ENCODE assay signal across 5 worm cellular contexts in genomic region chrIV:12785988-12786387, ce11.
TF ChIP-seq lines count a peak whose summit lies in the region.

No protein-coding gene starts in this region.

TF ChIP-seq in whole organism, L1 larva, 84 proteins besides CTCF, POLR2A, EP300 and RAD21:
- TF ChIP-seq nhr-19 (GFP tag; conservative IDR thresholded peaks at IDR 0.05; lab: Robert Waterston, UW) (no peak), snpc-4 (tag; optimal IDR thresholded peaks at IDR 0.05; lab: Kevin White, UChicago) (peak; percentile 71)

TF ChIP-seq in whole organism, L2 larva, 48 proteins besides CTCF, POLR2A, EP300 and RAD21:
- TF ChIP-seq nhr-10 (tag; optimal IDR thresholded peaks at IDR 0.05; lab: Kevin White, UChicago) (no peak), R02D3.7 (tag; optimal IDR thresholded peaks at IDR 0.05; lab: Kevin White, UChicago) (no peak), snpc-4 (tag; optimal IDR thresholded peaks at IDR 0.05; lab: Kevin White, UChicago) (peak; percentile 79), F13H6.1 (tag; optimal IDR thresholded peaks at IDR 0.05; lab: Kevin White, UChicago) (no peak)

TF ChIP-seq in whole organism, L3 larva, 47 proteins besides CTCF, POLR2A, EP300 and RAD21:
- TF ChIP-seq sea-2 (GFP tag; optimal IDR thresholded peaks at IDR 0.05; lab: Kevin White, UChicago) = no peak
- no peak for TF ChIP-seq fos-1 (tag; optimal IDR thresholded peaks at IDR 0.05; lab: Kevin White, UChicago)
- TF ChIP-seq snpc-4 (tag; optimal IDR thresholded peaks at IDR 0.05; lab: Kevin White, UChicago) = peak; percentile 12
- no peak for TF ChIP-seq nfya-1 (tag; optimal IDR thresholded peaks at IDR 0.05; lab: Kevin White, UChicago; ENCODE audit: insufficient read depth)

TF ChIP-seq in whole organism, L4 larva, 104 proteins besides CTCF, POLR2A, EP300 and RAD21:
- TF ChIP-seq snpc-4 (tag; optimal IDR thresholded peaks at IDR 0.05; lab: Kevin White, UChicago) (peak; percentile 19), lin-38 (GFP tag; IDR thresholded peaks at IDR 0.05; lab: Robert Waterston, UW) (peak; percentile 33; the same call in 1 of the 2 replicates), F49E8.2 (tag; optimal IDR thresholded peaks at IDR 0.05; lab: Kevin White, UChicago; ENCODE audit: borderline replicate concordance) (peak; percentile 75), snpc-1.2 (GFP tag; IDR thresholded peaks at IDR 0.05; lab: Robert Waterston, UW) (peak; percentile 92), Y48G9A.11 (GFP tag; IDR thresholded peaks at IDR 0.05; lab: Robert Waterston, UW) (peak; percentile 36; the same call in 1 of the 2 replicates), mdt-29 (GFP tag; IDR thresholded peaks at IDR 0.05; lab: Robert Waterston, UW) (peak; percentile 42; the same call in 1 of the 2 replicates), F44E2.7 (GFP tag; IDR thresholded peaks at IDR 0.05; lab: Robert Waterston, UW) (no peak), mes-2 (tag; optimal IDR thresholded peaks at IDR 0.05; lab: Kevin White, UChicago; ENCODE audit: poor library complexity, severe bottlenecking) (no peak)
TF ChIP-seq in whole organism, L4 larva: peak in this region for 6.

TF ChIP-seq in whole organism, young adult, 124 proteins besides CTCF, POLR2A, EP300 and RAD21 (continues in another document):
- TF ChIP-seq tbx-9 (tag; optimal IDR thresholded peaks at IDR 0.05; lab: Kevin White, UChicago; ENCODE audit: borderline replicate concordance) (no peak), ztf-25 (GFP tag; IDR thresholded peaks at IDR 0.05; lab: Robert Waterston, UW) (no peak), B0336.3 (GFP tag; IDR thresholded peaks at IDR 0.05; lab: Robert Waterston, UW) (peak; percentile 66; the same call in 1 of the 2 replicates), repo-1 (tag; optimal IDR thresholded peaks at IDR 0.05; lab: Kevin White, UChicago) (peak; percentile 16), ztf-3 (GFP tag; optimal IDR thresholded peaks at IDR 0.05; lab: Kevin White, UChicago) (no peak), mxl-1 (tag; optimal IDR thresholded peaks at IDR 0.05; lab: Kevin White, UChicago) (no peak), F57C9.4 (tag; optimal IDR thresholded peaks at IDR 0.05; lab: Kevin White, UChicago) (no peak), nhr-80 (tag; optimal IDR thresholded peaks at IDR 0.05; lab: Kevin White, UChicago) (no peak), lag-1 (GFP tag; IDR thresholded peaks at IDR 0.05; lab: Robert Waterston, UW) (no peak), ztf-18 (tag; optimal IDR thresholded peaks at IDR 0.05; lab: Kevin White, UChicago) (no peak), madf-8 (GFP tag; conservative IDR thresholded peaks at IDR 0.05; lab: Robert Waterston, UW) (0 out of 2 replicates have a peak, but pooled peaks have one; percentile 38), ceh-58 (GFP tag; IDR thresholded peaks at IDR 0.05; lab: Robert Waterston, UW) (no peak), atf-7 (tag; optimal IDR thresholded peaks at IDR 0.05; lab: Kevin White, UChicago) (no peak), F55B11.4 (tag; optimal IDR thresholded peaks at IDR 0.05; lab: Kevin White, UChicago; ENCODE audit: borderline replicate concordance, insufficient read depth) (no peak), lin-35 (GFP tag; optimal IDR thresholded peaks at IDR 0.05; lab: Kevin White, UChicago) (no peak), unc-62 (GFP tag; optimal IDR thresholded peaks at IDR 0.05; lab: Kevin White, UChicago) (no peak), ceh-91 (GFP tag; IDR thresholded peaks at IDR 0.05; lab: Robert Waterston, UW) (no peak), gei-17 (GFP tag; optimal IDR thresholded peaks at IDR 0.05; lab: Kevin White, UChicago) (no peak), T26A5.8 (tag; optimal IDR thresholded peaks at IDR 0.05; lab: Kevin White, UChicago) (no peak), hlh-26 (GFP tag; conservative IDR thresholded peaks at IDR 0.05; lab: Robert Waterston, UW) (no peak), attf-5 (GFP tag; optimal IDR thresholded peaks at IDR 0.05; lab: Kevin White, UChicago) (no peak), snpc-1.3 (tag; optimal IDR thresholded peaks at IDR 0.05; lab: Kevin White, UChicago; ENCODE audit: insufficient read depth) (peak; percentile 64), snpc-3.4 (tag; optimal IDR thresholded peaks at IDR 0.05; lab: Kevin White, UChicago) (peak; percentile 65), mcd-1 (GFP tag; IDR thresholded peaks at IDR 0.05; lab: Robert Waterston, UW) (peak; percentile 49; the same call in 1 of the 2 replicates), egl-18 (GFP tag; IDR thresholded peaks at IDR 0.05; lab: Robert Waterston, UW) (no peak), egl-44 (GFP tag; IDR thresholded peaks at IDR 0.05; lab: Robert Waterston, UW) (no peak), ceh-79 (tag; optimal IDR thresholded peaks at IDR 0.05; lab: Kevin White, UChicago) (no peak), xnd-1 (tag; optimal IDR thresholded peaks at IDR 0.05; lab: Kevin White, UChicago) (no peak), F49E8.2 (tag; optimal IDR thresholded peaks at IDR 0.05; lab: Kevin White, UChicago; ENCODE audit: insufficient read depth) (peak; percentile 58), rcor-1 (GFP tag; IDR thresholded peaks at IDR 0.05; lab: Robert Waterston, UW) (peak; percentile 64), hlh-12 (tag; optimal IDR thresholded peaks at IDR 0.05; lab: Kevin White, UChicago) (no peak), aptf-2 (GFP tag; conservative IDR thresholded peaks at IDR 0.05; lab: Robert Waterston, UW) (no peak), F37B4.10 (GFP tag; IDR thresholded peaks at IDR 0.05; lab: Robert Waterston, UW) (no peak), egrh-3 (GFP tag; IDR thresholded peaks at IDR 0.05; lab: Robert Waterston, UW) (no peak), sptf-2 (GFP tag; optimal IDR thresholded peaks at IDR 0.05; lab: Kevin White, UChicago) (no peak), hrde-1 (tag; optimal IDR thresholded peaks at IDR 0.05; lab: Kevin White, UChicago; ENCODE audit: borderline replicate concordance) (no peak), ama-1 (optimal IDR thresholded peaks at IDR 0.05; lab: Kevin White, UChicago) (no peak), ama-1 (GFP tag; optimal IDR thresholded peaks at IDR 0.05; lab: Kevin White, UChicago) (no peak), C17E4.6 (GFP tag; IDR thresholded peaks at IDR 0.05; lab: Robert Waterston, UW) (no peak), madf-6 (GFP tag; IDR thresholded peaks at IDR 0.05; lab: Robert Waterston, UW) (peak; percentile 76), Y95B8A.8 (GFP tag; IDR thresholded peaks at IDR 0.05; lab: Robert Waterston, UW) (no peak), Y56A3A.18 (GFP tag; IDR thresholded peaks at IDR 0.05; lab: Robert Waterston, UW) (0 out of 2 replicates have a peak, but pooled peaks have one; percentile 11), nfya-2 (GFP tag; IDR thresholded peaks at IDR 0.05; lab: Robert Waterston, UW) (no peak), ztf-28 (GFP tag; IDR thresholded peaks at IDR 0.05; lab: Robert Waterston, UW) (no peak), nhr-27 (tag; optimal IDR thresholded peaks at IDR 0.05; lab: Kevin White, UChicago) (no peak), Y53G8AR.9 (GFP tag; conservative IDR thresholded peaks at IDR 0.05; lab: Robert Waterston, UW) (no peak), nhr-179 (tag; optimal IDR thresholded peaks at IDR 0.05; lab: Kevin White, UChicago) (no peak), F52B5.7 (tag; optimal IDR thresholded peaks at IDR 0.05; lab: Kevin White, UChicago) (no peak), cebp-2 (GFP tag; IDR thresholded peaks at IDR 0.05; lab: Robert Waterston, UW) (no peak), D2030.7 (GFP tag; IDR thresholded peaks at IDR 0.05; lab: Robert Waterston, UW) (peak; percentile 82), somi-1 (GFP tag; optimal IDR thresholded peaks at IDR 0.05; lab: Kevin White, UChicago) (no peak), lin-40 (tag; optimal IDR thresholded peaks at IDR 0.05; lab: Kevin White, UChicago) (no peak), nhr-120 (GFP tag; IDR thresholded peaks at IDR 0.05; lab: Robert Waterston, UW) (no peak), unc-130 (GFP tag; optimal IDR thresholded peaks at IDR 0.05; lab: Kevin White, UChicago) (no peak), let-607 (tag; optimal IDR thresholded peaks at IDR 0.05; lab: Kevin White, UChicago) (no peak), him-1 (tag; optimal IDR thresholded peaks at IDR 0.05; lab: Kevin White, UChicago) (peak; percentile 46), B0261.1 (tag; optimal IDR thresholded peaks at IDR 0.05; lab: Kevin White, UChicago) (no peak), F57A8.1 (GFP tag; optimal IDR thresholded peaks at IDR 0.05; lab: Kevin White, UChicago) (no peak), B0019.2 (GFP tag; conservative IDR thresholded peaks at IDR 0.05; lab: Robert Waterston, UW) (no peak), mes-4 (tag; optimal IDR thresholded peaks at IDR 0.05; lab: Kevin White, UChicago) (no peak), die-1 (tag; optimal IDR thresholded peaks at IDR 0.05; lab: Kevin White, UChicago) (no peak), C06A6.2 (GFP tag; conservative IDR thresholded peaks at IDR 0.05; lab: Robert Waterston, UW) (no peak), ztf-22 (GFP tag; optimal IDR thresholded peaks at IDR 0.05; lab: Kevin White, UChicago) (no peak), rec-8 (tag; optimal IDR thresholded peaks at IDR 0.05; lab: Kevin White, UChicago) (no peak), dpff-1 (tag; optimal IDR thresholded peaks at IDR 0.05; lab: Kevin White, UChicago) (no peak), madf-3 (GFP tag; IDR thresholded peaks at IDR 0.05; lab: Robert Waterston, UW) (no peak), cebp-1 (GFP tag; IDR thresholded peaks at IDR 0.05; lab: Robert Waterston, UW) (no peak), cebp-1 (tag; optimal IDR thresholded peaks at IDR 0.05; lab: Kevin White, UChicago) (no peak), F22D6.2 (tag; optimal IDR thresholded peaks at IDR 0.05; lab: Kevin White, UChicago) (no peak), F33H1.4 (GFP tag; IDR thresholded peaks at IDR 0.05; lab: Robert Waterston, UW) (peak; percentile 42), dox-1 (GFP tag; IDR thresholded peaks at IDR 0.05; lab: Robert Waterston, UW) (peak; percentile 81), snpc-4 (GFP tag; optimal IDR thresholded peaks at IDR 0.05; lab: Kevin White, UChicago) (peak; percentile 92), snpc-4 (tag; optimal IDR thresholded peaks at IDR 0.05; lab: Kevin White, UChicago) (peak; percentile 88 to 97 (median 94)), rpc-1 (optimal IDR thresholded peaks at IDR 0.05; lab: Kevin White, UChicago) (no peak), rpc-1 (tag; optimal IDR thresholded peaks at IDR 0.05; lab: Kevin White, UChicago) (no peak)
